Fruit fly (Drosophila melanogaster) whole organism, embryonic: ENCODE results near the gene CHKov1.
A peak's percentile ranks its signal among the peaks of the same experiment; 100 is the strongest.

Experiments used
- Bgb ChIP-seq: fragments of 200-800 bp; sonication (Bioruptor generic); IDR thresholded peaks from 2 replicates; pipeline ENCODE4 v1.3.6; 2022; ENCODE audit warnings: missing biosample characterization, missing genetic modification characterization; ENCODE audit not compliant: partially characterized antibody
- CG10431 ChIP-seq: fragments of 200-800 bp; sonication (Bioruptor generic); optimal IDR thresholded peaks from 3 replicates; lab custom pipeline; 2018; ENCODE audit warnings: missing biosample characterization, mild to moderate bottlenecking, missing genetic modification characterization
- CG11696 ChIP-seq: fragments of 200-800 bp; sonication (Bioruptor generic); IDR thresholded peaks from 2 replicates; pipeline ENCODE4 v1.3.6; 2022; ENCODE audit warnings: missing biosample characterization, missing genetic modification characterization
- CG13287 ChIP-seq: fragments of 200-800 bp; sonication (Bioruptor generic); IDR thresholded peaks from 2 replicates; pipeline ENCODE4 v1.3.6; 2022; ENCODE audit warnings: missing biosample characterization, missing genetic modification characterization; ENCODE audit not compliant: partially characterized antibody
- CG14441 ChIP-seq: fragments of 200-800 bp; sonication (Bioruptor generic); IDR thresholded peaks from 2 replicates; pipeline ENCODE4 v1.3.6; 2022; ENCODE audit warnings: missing biosample characterization, missing genetic modification characterization
- CG15269 ChIP-seq: fragments of 200-800 bp; sonication (Bioruptor generic); optimal IDR thresholded peaks from 2 replicates; lab custom pipeline; 2018; ENCODE audit warnings: missing biosample characterization, mild to moderate bottlenecking, missing genetic modification characterization, moderate library complexity
- CG17385 ChIP-seq: fragments of 200-800 bp; sonication (Bioruptor generic); optimal IDR thresholded peaks from 3 replicates; lab custom pipeline; 2018; ENCODE audit warnings: missing biosample characterization, mild to moderate bottlenecking, missing genetic modification characterization
- CG17612 ChIP-seq: fragments of 200-800 bp; sonication (Bioruptor generic); IDR thresholded peaks from 2 replicates; pipeline ENCODE4 v1.3.6; 2022; ENCODE audit warnings: missing biosample characterization, missing genetic modification characterization
- CG17912 ChIP-seq: fragments of 200-800 bp; sonication (Bioruptor generic); optimal IDR thresholded peaks from 2 replicates; lab custom pipeline; 2018; ENCODE audit warnings: missing biosample characterization, mild to moderate bottlenecking, missing genetic modification characterization
- CG1792 ChIP-seq: fragments of 200-800 bp; sonication (Bioruptor generic); optimal IDR thresholded peaks from 2 replicates; lab custom pipeline; 2016; ENCODE audit warnings: missing biosample characterization, missing genetic modification characterization
- CG2199 ChIP-seq: fragments of 200-800 bp; sonication (Bioruptor generic); IDR thresholded peaks from 3 replicates; pipeline ENCODE4 v1.3.6; 2022; ENCODE audit warnings: missing biosample characterization, missing genetic modification characterization
- CG31441 ChIP-seq: fragments of 200-800 bp; sonication (Bioruptor generic); IDR thresholded peaks from 2 replicates; pipeline ENCODE4 v1.3.6; 2022; ENCODE audit warnings: missing biosample characterization, missing genetic modification characterization
- CG34376 ChIP-seq: fragments of 200-800 bp; sonication (Bioruptor generic); optimal IDR thresholded peaks from 2 replicates; lab custom pipeline; 2018; ENCODE audit warnings: missing biosample characterization, mild to moderate bottlenecking, missing genetic modification characterization
- CG34422 ChIP-seq: fragments of 200-800 bp; sonication (Bioruptor generic); IDR thresholded peaks from 3 replicates; pipeline ENCODE4 v1.3.6; 2022; ENCODE audit warnings: missing biosample characterization, missing genetic modification characterization
- CG4282 ChIP-seq: fragments of 200-800 bp; sonication (Bioruptor generic); optimal IDR thresholded peaks from 2 replicates; lab custom pipeline; 2016; ENCODE audit warnings: missing biosample characterization, missing genetic modification characterization
- CG6175 ChIP-seq: fragments of 200-800 bp; sonication (Bioruptor generic); IDR thresholded peaks from 3 replicates; pipeline ENCODE4 v1.3.6; 2022; ENCODE audit warnings: missing biosample characterization, missing genetic modification characterization
- CG7987 ChIP-seq: fragments of 200-800 bp; sonication (Bioruptor generic); optimal IDR thresholded peaks from 2 replicates; lab custom pipeline; 2018; ENCODE audit warnings: missing biosample characterization, mild to moderate bottlenecking, missing genetic modification characterization, moderate library complexity
- CG8478 ChIP-seq: fragments of >200 bp; optimal IDR thresholded peaks from 2 replicates; lab custom pipeline; 2018
- CG9215 ChIP-seq: fragments of 200-800 bp; sonication (Bioruptor generic); IDR thresholded peaks from 2 replicates; pipeline ENCODE4 v1.3.6; 2022; ENCODE audit warnings: missing biosample characterization, missing genetic modification characterization
- CG9876 ChIP-seq: fragments of 200-800 bp; sonication (Bioruptor generic); optimal IDR thresholded peaks from 2 replicates; lab custom pipeline; 2016; ENCODE audit warnings: missing biosample characterization, missing genetic modification characterization
- Drgx ChIP-seq: fragments of 200-800 bp; sonication (Bioruptor generic); IDR thresholded peaks from 2 replicates; pipeline ENCODE4 v1.3.6; 2022; ENCODE audit warnings: missing biosample characterization, missing genetic modification characterization
- Fer3 ChIP-seq: fragments of 200-800 bp; sonication (Bioruptor generic); optimal IDR thresholded peaks from 2 replicates; lab custom pipeline; 2018; ENCODE audit warnings: missing biosample characterization, mild to moderate bottlenecking, missing genetic modification characterization, moderate library complexity
- Gsc ChIP-seq: fragments of 200-800 bp; sonication (Bioruptor generic); IDR thresholded peaks from 2 replicates; pipeline ENCODE4 v1.3.6; 2022; ENCODE audit warnings: missing biosample characterization, missing genetic modification characterization
- HLHmδ ChIP-seq: fragments of 200-800 bp; sonication (Bioruptor generic); optimal IDR thresholded peaks from 2 replicates; lab custom pipeline; 2018; ENCODE audit warnings: missing biosample characterization, mild to moderate bottlenecking, missing genetic modification characterization, moderate library complexity
- Hand ChIP-seq: fragments of 200-800 bp; sonication (Bioruptor generic); optimal IDR thresholded peaks from 2 replicates; lab custom pipeline; 2017; ENCODE audit warnings: mild to moderate bottlenecking, missing biosample characterization, missing genetic modification reagents, missing genetic modification characterization
- HmgZ ChIP-seq: fragments of 200-800 bp; sonication (Bioruptor generic); optimal IDR thresholded peaks from 2 replicates; lab custom pipeline; 2018; ENCODE audit warnings: missing biosample characterization, mild to moderate bottlenecking, missing genetic modification characterization
- NFAT ChIP-seq: fragments of 200-800 bp; sonication (Bioruptor generic); IDR thresholded peaks from 2 replicates; pipeline ENCODE4 v1.3.6; 2022; ENCODE audit warnings: missing biosample characterization, missing genetic modification characterization
- Ravus ChIP-seq: fragments of 200-800 bp; sonication (Bioruptor generic); IDR thresholded peaks from 2 replicates; pipeline ENCODE4 v1.3.6; 2022; ENCODE audit warnings: missing biosample characterization, missing genetic modification characterization
- Scr ChIP-seq: fragments of 200-800 bp; sonication (Bioruptor generic); IDR thresholded peaks from 2 replicates; pipeline ENCODE4 v1.3.6; 2022; ENCODE audit warnings: missing biosample characterization, missing genetic modification characterization; ENCODE audit not compliant: partially characterized antibody
- Sin3A ChIP-seq: fragments of >200 bp; optimal IDR thresholded peaks from 2 replicates; lab custom pipeline; 2018
- Trl ChIP-seq, 3 experiments: fragments of >200 bp in 2 of 3; fragments of 200-800 bp in 1 of 3; sonication (Bioruptor generic) in 1 of 3; optimal IDR thresholded peaks; 2 replicates in 1 of 3; 3 replicates in 2 of 3; lab custom pipeline; 2016 to 2017; ENCODE audit warnings: missing biosample characterization in 1 of 3, missing genetic modification characterization in 1 of 3
- Vsx1 ChIP-seq: fragments of 200-800 bp; sonication (Bioruptor generic); optimal IDR thresholded peaks from 2 replicates; lab custom pipeline; 2017; ENCODE audit warnings: missing biosample characterization, mild to moderate bottlenecking, missing genetic modification characterization, missing genetic modification reagents
- amos ChIP-seq: fragments of 200-800 bp; sonication (Bioruptor generic); IDR thresholded peaks from 2 replicates; pipeline ENCODE4 v1.3.6; 2022; ENCODE audit warnings: missing biosample characterization, missing genetic modification characterization; ENCODE audit not compliant: partially characterized antibody
- ap ChIP-seq: fragments of 200-800 bp; sonication (Bioruptor generic); IDR thresholded peaks from 2 replicates; pipeline ENCODE4 v1.3.6; 2022; ENCODE audit warnings: missing biosample characterization, missing genetic modification characterization
- bbx ChIP-seq: fragments of 200-800 bp; sonication (Bioruptor generic); IDR thresholded peaks from 2 replicates; pipeline ENCODE4 v1.3.6; 2022; ENCODE audit warnings: missing biosample characterization, missing genetic modification characterization; ENCODE audit not compliant: partially characterized antibody
- br ChIP-seq: fragments of >200 bp; optimal IDR thresholded peaks from 2 replicates; lab custom pipeline; 2017
- cato ChIP-seq: fragments of 200-800 bp; sonication (Bioruptor generic); optimal IDR thresholded peaks from 2 replicates; lab custom pipeline; 2016; ENCODE audit warnings: missing biosample characterization, missing genetic modification characterization, borderline replicate concordance
- chinmo ChIP-seq: fragments of 200-800 bp; sonication (Bioruptor generic); IDR thresholded peaks from 4 replicates; pipeline ENCODE4 v1.3.6; 2022; ENCODE audit warnings: missing biosample characterization, missing genetic modification characterization; ENCODE audit not compliant: partially characterized antibody
- ci ChIP-seq: fragments of 200-800 bp; sonication (Bioruptor generic); IDR thresholded peaks from 3 replicates; pipeline ENCODE4 v1.3.6; 2022; ENCODE audit warnings: missing biosample characterization, missing genetic modification characterization
- dmrt11E ChIP-seq: fragments of 200-800 bp; sonication (Bioruptor generic); optimal IDR thresholded peaks from 3 replicates; lab custom pipeline; 2018; ENCODE audit warnings: missing biosample characterization, mild to moderate bottlenecking, missing genetic modification characterization, moderate library complexity
- exex ChIP-seq: fragments of 200-800 bp; sonication (Bioruptor generic); optimal IDR thresholded peaks from 4 replicates; lab custom pipeline; 2018; ENCODE audit warnings: missing biosample characterization, mild to moderate bottlenecking, missing genetic modification characterization, moderate library complexity
- grn ChIP-seq: fragments of 200-800 bp; sonication (Bioruptor generic); optimal IDR thresholded peaks from 3 replicates; lab custom pipeline; 2017; ENCODE audit warnings: missing biosample characterization, missing genetic modification characterization
- gro ChIP-seq: fragments of 200-800 bp; sonication (Bioruptor generic); optimal IDR thresholded peaks from 2 replicates; lab custom pipeline; 2016; ENCODE audit warnings: missing biosample characterization, missing genetic modification characterization
- hkb ChIP-seq, 2 experiments: fragments of 200-800 bp in 1 of 2; fragments of >200 bp in 1 of 2; sonication (Bioruptor generic) in 1 of 2; IDR thresholded peaks in 1 of 2; optimal IDR thresholded peaks in 1 of 2; 2 replicates each; pipeline versions ENCODE4 v1.3.6 to Lab custom; 2017 to 2022; ENCODE audit warnings: missing biosample characterization in 1 of 2, missing genetic modification characterization in 1 of 2
- pan ChIP-seq, 4 experiments: fragments of >200 bp in 3 of 4; fragments of 200-800 bp in 1 of 4; sonication (Bioruptor generic) in 1 of 4; optimal IDR thresholded peaks in 3 of 4; IDR thresholded peaks in 1 of 4; 2 replicates each; pipeline versions ENCODE4 v1.3.6 to Lab custom; 2017 to 2022; ENCODE audit warnings: missing biosample characterization in 2 of 4, missing genetic modification characterization in 2 of 4, mixed read lengths in 1 of 4
- run ChIP-seq: fragments of 200-800 bp; sonication (Bioruptor generic); optimal IDR thresholded peaks from 3 replicates; lab custom pipeline; 2018; ENCODE audit warnings: missing biosample characterization, mild to moderate bottlenecking, missing genetic modification characterization
- sens ChIP-seq: fragments of 200-800 bp; sonication (Bioruptor generic); peaks from one replicate; lab custom pipeline; 2016; ENCODE audit warnings: missing biosample characterization, missing genetic modification characterization
- so ChIP-seq: fragments of 200-800 bp; sonication (Bioruptor generic); IDR thresholded peaks from 3 replicates; pipeline ENCODE4 v1.3.6; 2022; ENCODE audit warnings: missing biosample characterization, missing genetic modification characterization
- tio ChIP-seq: fragments of 200-800 bp; sonication (Bioruptor generic); optimal IDR thresholded peaks from 2 replicates; lab custom pipeline; 2017; ENCODE audit warnings: missing biosample characterization, missing genetic modification characterization, inconsistent platforms
- vfl ChIP-seq: fragments of 200-800 bp; sonication (Bioruptor generic); optimal IDR thresholded peaks from 2 replicates; lab custom pipeline; 2016; ENCODE audit warnings: missing biosample characterization, missing genetic modification characterization

Gene CHKov1

dm6 chr3R:25329079-25329478 lies at the start of gene CHKov1:
TSS of gene CHKov1 (minus strand) at chr3R:25329316.
- peak; percentile 38; the same call in 1 of the 2 replicates for TF ChIP-seq amos (GFP tag; lab: Robert Waterston, UW)
- TF ChIP-seq CG34376 (GFP tag; lab: Kevin White, UChicago): peak; percentile 52
- TF ChIP-seq CG9876 (GFP tag; lab: Kevin White, UChicago): peak; percentile 12
- TF ChIP-seq Hand (GFP tag; lab: Kevin White, UChicago): no peak
- no peak for TF ChIP-seq Vsx1 (GFP tag; lab: Kevin White, UChicago)
- TF ChIP-seq CG8478 (lab: Kevin White, UChicago): no peak
- TF ChIP-seq ci (GFP tag; lab: Robert Waterston, UW): peak; percentile 56; the same call in 2 of the 3 replicates
- no peak for TF ChIP-seq hkb (optimal IDR thresholded peaks at IDR 0.05; lab: Kevin White, UChicago)
- no peak for TF ChIP-seq hkb (GFP tag; IDR thresholded peaks at IDR 0.05; lab: Robert Waterston, UW)
- no peak for TF ChIP-seq CG10431 (GFP tag; lab: Kevin White, UChicago)
- TF ChIP-seq HmgZ (tag; lab: Kevin White, UChicago): peak; percentile 26
- TF ChIP-seq pan (optimal IDR thresholded peaks at IDR 0.05; lab: Kevin White, UChicago): no peak
- TF ChIP-seq pan (GFP tag; optimal IDR thresholded peaks at IDR 0.05 in 1 of 2, IDR thresholded peaks at IDR 0.05 in 1 of 2): peak in 1 of 2 experiments; percentile 11
- no peak for TF ChIP-seq br
- TF ChIP-seq Bgb (GFP tag; lab: Robert Waterston, UW): peak; percentile 30; the same call in 1 of the 2 replicates
- TF ChIP-seq CG31441 (GFP tag; lab: Robert Waterston, UW): no peak
- no peak for TF ChIP-seq CG4282 (GFP tag; lab: Kevin White, UChicago)
- TF ChIP-seq cato (GFP tag; lab: Kevin White, UChicago): no peak
- no peak for TF ChIP-seq CG15269 (tag; lab: Kevin White, UChicago)
- TF ChIP-seq CG1792 (GFP tag; lab: Kevin White, UChicago): no peak
- TF ChIP-seq CG17612: 0 out of 2 replicates have a peak, but pooled peaks have one; percentile 17
- TF ChIP-seq so (GFP tag; lab: Robert Waterston, UW): no peak
- TF ChIP-seq gro: peak; percentile 0
- peak in 1 of 2 experiments; percentile 39 for TF ChIP-seq Trl (optimal IDR thresholded peaks at IDR 0.05; lab: Kevin White, UChicago)
- no peak for TF ChIP-seq Trl (GFP tag; optimal IDR thresholded peaks at IDR 0.05; lab: Kevin White, UChicago)
- TF ChIP-seq bbx (GFP tag; lab: Robert Waterston, UW): peak; percentile 39; the same call in 1 of the 2 replicates
- no peak for TF ChIP-seq vfl
- no peak for TF ChIP-seq Sin3A (lab: Kevin White, UChicago)
- TF ChIP-seq Fer3 (tag; lab: Kevin White, UChicago): no peak
- peak; percentile 39; the same call in 1 of the 2 replicates for TF ChIP-seq Drgx (GFP tag; lab: Robert Waterston, UW)
- no peak for TF ChIP-seq CG9215 (GFP tag; lab: Robert Waterston, UW)
- TF ChIP-seq run (tag; lab: Kevin White, UChicago): no peak
- TF ChIP-seq ap (GFP tag; lab: Robert Waterston, UW): no peak
- TF ChIP-seq chinmo: 0 out of 4 replicates have a peak, but pooled peaks have one; percentile 40
- no peak for TF ChIP-seq CG11696
- TF ChIP-seq NFAT (GFP tag; lab: Robert Waterston, UW): peak; percentile 23; the same call in 1 of the 2 replicates
- TF ChIP-seq CG17912: no peak
- peak; percentile 6 for TF ChIP-seq CG7987 (GFP tag; lab: Kevin White, UChicago)
- TF ChIP-seq tio (GFP tag; lab: Kevin White, UChicago): no peak
- 0 out of 3 replicates have a peak, but pooled peaks have one; percentile 41 for TF ChIP-seq CG34422
- TF ChIP-seq CG17385 (GFP tag; lab: Kevin White, UChicago): no peak
- TF ChIP-seq CG6175 (GFP tag; lab: Robert Waterston, UW): no peak
- TF ChIP-seq exex (tag; lab: Kevin White, UChicago): peak; percentile 41
- TF ChIP-seq dmrt11E (tag; lab: Kevin White, UChicago): no peak
- no peak for TF ChIP-seq Gsc (GFP tag; lab: Robert Waterston, UW)
- TF ChIP-seq CG14441: 0 out of 2 replicates have a peak, but pooled peaks have one; percentile 10
- TF ChIP-seq Ravus (GFP tag; lab: Robert Waterston, UW): no peak
- peak; percentile 17 for TF ChIP-seq grn (GFP tag; lab: Kevin White, UChicago)
- no peak for TF ChIP-seq Scr (GFP tag; lab: Robert Waterston, UW)
- TF ChIP-seq CG13287 (GFP tag; lab: Robert Waterston, UW): peak; percentile 13; the same call in 1 of the 2 replicates
- TF ChIP-seq HLHmδ (GFP tag; lab: Kevin White, UChicago): no peak
- 0 out of 3 replicates have a peak, but pooled peaks have one; percentile 10 for TF ChIP-seq CG2199 (GFP tag; lab: Robert Waterston, UW)
- TF ChIP-seq sens: peak; percentile 47
